Worm (Caenorhabditis elegans) whole organism, late embryonic: ENCODE measurements around the gene Y46G5A.22.

Experiments
- nhr-11 ChIP-seq: fragments of 150-350 bp; optimal IDR thresholded peaks from 2 replicates; lab custom pipeline; 2014; ENCODE audit warnings: missing biosample characterization, missing genetic modification characterization
- rnt-1 ChIP-seq: sonication (generic microtip); optimal IDR thresholded peaks from 2 replicates; lab custom pipeline; 2016; ENCODE audit warnings: missing genetic modification characterization, missing compliant biosample characterization

DNA sequence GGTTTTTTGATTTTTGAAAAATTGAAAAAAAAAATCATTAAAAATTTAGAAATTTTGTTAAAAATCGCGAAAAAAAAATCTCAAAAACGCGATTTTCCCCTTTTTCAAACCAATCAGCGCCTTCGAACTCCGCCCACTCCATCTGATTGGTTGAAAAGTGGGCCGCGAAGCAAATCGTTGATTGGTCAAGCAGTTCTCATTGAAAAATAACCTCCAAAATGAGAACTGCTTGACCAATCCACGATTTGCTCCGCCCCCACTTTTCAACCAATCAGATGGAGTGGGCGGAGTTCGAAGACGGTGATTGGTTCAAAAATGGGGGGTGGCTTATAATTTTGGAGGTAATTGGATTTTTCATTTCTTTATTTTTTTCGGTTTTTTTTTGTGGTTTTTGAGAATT, 28.0 kb downstream of the Y46G5A.22 start:
- TF ChIP-seq nhr-11: no peak
- no peak for TF ChIP-seq rnt-1 (tag; lab: Kevin White, UChicago)
